Worm (Caenorhabditis elegans): ENCODE measurements around the gene vha-20.
"Not testable (repeated sequence)": the region's sequence is repeated elsewhere in the genome, so short reads cannot be mapped to it uniquely, and the experiment has no call there.

Gene vha-20

ce11 chrX:14164234-14164633, at the start of gene vha-20:
vha-20 (minus strand) TSS chrX:14164506.
- TF ChIP-seq B0336.3 (GFP tag; IDR thresholded peaks at IDR 0.05) (peak; percentile 35; the same call in 1 of the 2 replicates), mcd-1 (GFP tag; IDR thresholded peaks at IDR 0.05) (peak; percentile 33; the same call in 1 of the 2 replicates), F10E7.11 (tag; optimal IDR thresholded peaks at IDR 0.05) (no peak), repo-1 (tag; optimal IDR thresholded peaks at IDR 0.05) (peak; percentile 11), chd-7 (tag; optimal IDR thresholded peaks at IDR 0.05) (peak; percentile 55), Y95B8A.8 (GFP tag; IDR thresholded peaks at IDR 0.05) (0 out of 2 replicates have a peak, but pooled peaks have one; percentile 6), B0035.1 (tag; optimal IDR thresholded peaks at IDR 0.05) (no peak), sea-2 (GFP tag; IDR thresholded peaks at IDR 0.05) (no peak), cebp-1 (GFP tag; IDR thresholded peaks at IDR 0.05) (no peak), cebp-1 (tag; optimal IDR thresholded peaks at IDR 0.05) (peak; percentile 13), efl-1 (GFP tag; optimal IDR thresholded peaks at IDR 0.05) (no peak), zfh-2 (GFP tag; conservative IDR thresholded peaks at IDR 0.05) (0 out of 2 replicates have a peak, but pooled peaks have one; percentile 8), lag-1 (GFP tag; IDR thresholded peaks at IDR 0.05) (no peak), nhr-179 (tag; optimal IDR thresholded peaks at IDR 0.05) (no peak), ZK185.1 (tag; optimal IDR thresholded peaks at IDR 0.05; ENCODE audit: poor library complexity, severe bottlenecking) (no peak), unc-130 (GFP tag; optimal IDR thresholded peaks at IDR 0.05) (no peak), F52B5.7 (tag; optimal IDR thresholded peaks at IDR 0.05) (peak; percentile 13), nfya-2 (GFP tag; IDR thresholded peaks at IDR 0.05) (no peak), egl-44 (GFP tag; IDR thresholded peaks at IDR 0.05) (0 out of 2 replicates have a peak, but pooled peaks have one; percentile 19), zim-3 (tag; optimal IDR thresholded peaks at IDR 0.05) (peak; percentile 25), aptf-2 (GFP tag; conservative IDR thresholded peaks at IDR 0.05) (no peak), Y56A3A.18 (GFP tag; IDR thresholded peaks at IDR 0.05) (peak; percentile 25; the same call in 1 of the 2 replicates), let-607 (tag; optimal IDR thresholded peaks at IDR 0.05) (peak in 1 of 2 experiments; percentile 16), snpc-4 (GFP tag; optimal IDR thresholded peaks at IDR 0.05) (no peak), snpc-4 (tag; optimal IDR thresholded peaks at IDR 0.05) (peak in 1 of 4 experiments; percentile 8), dox-1 (GFP tag; IDR thresholded peaks at IDR 0.05) (no peak), Y53G8AR.9 (GFP tag; conservative IDR thresholded peaks at IDR 0.05) (peak; percentile 52; the same call in 1 of the 2 replicates)

ce11 chrX:14213314-14213713, 49.0 kb upstream of the vha-20 start:
- TF ChIP-seq nhr-80 (tag; optimal IDR thresholded peaks at IDR 0.05) (peak; percentile 1), F39B2.1 (GFP tag; IDR thresholded peaks at IDR 0.05) (no peak)

ce11 chrX:14211170-14211569, 46.9 kb upstream of the vha-20 start:
- TF ChIP-seq B0261.1 (tag; optimal IDR thresholded peaks at IDR 0.05) (peak; percentile 60), D2030.7 (GFP tag; IDR thresholded peaks at IDR 0.05) (peak; percentile 50; the same call in 1 of the 2 replicates), lin-26 (GFP tag; IDR thresholded peaks at IDR 0.05) (peak; percentile 72), hmg-1.2 (GFP tag; IDR thresholded peaks at IDR 0.05) (peak; percentile 29; the same call in 1 of the 2 replicates), him-1 (tag; optimal IDR thresholded peaks at IDR 0.05) (peak; percentile 12), snpc-4 (tag; optimal IDR thresholded peaks at IDR 0.05) (peak in 1 of 4 experiments; percentile 33), die-1 (tag; optimal IDR thresholded peaks at IDR 0.05) (peak; percentile 52), tbp1 (GFP tag; optimal IDR thresholded peaks at IDR 0.05) (peak; percentile 85), rpc-1 (optimal IDR thresholded peaks at IDR 0.05) (peak; percentile 49), rpc-1 (tag; optimal IDR thresholded peaks at IDR 0.05) (peak; percentile 69)
- TF ChIP-seq snpc-4 (GFP tag; optimal IDR thresholded peaks at IDR 0.05), result not testable (repeated sequence)

Measured in whole organism, young adult.